Fruit fly (Drosophila melanogaster): Measurements from ENCODE around the gene CG5196.
A peak's percentile ranks its signal among the peaks of the same experiment; 100 is the strongest.

CG5196 gene

dm6 chr3R:12422379-12422975 lies 14.4 kb downstream of the CG5196 start, which contains the start of the genes Scgbeta and CG17202:
Scgbeta (minus strand) TSS chr3R:12422429.
CG17202 (plus strand) TSS chr3R:12422768.
- no peak for TF ChIP-seq insv (optimal IDR thresholded peaks at IDR 0.05)
- no peak for TF ChIP-seq Myc (optimal IDR thresholded peaks at IDR 0.05)
- no peak for TF ChIP-seq Sin3A (optimal IDR thresholded peaks at IDR 0.05)
- no peak for TF ChIP-seq ttk (optimal IDR thresholded peaks at IDR 0.05)

dm6 chr3R:12423997-12424396 lies 15.9 kb downstream of the CG5196 start:
- TF ChIP-seq Myc (optimal IDR thresholded peaks at IDR 0.05) (no peak), ttk (optimal IDR thresholded peaks at IDR 0.05) (no peak), Sin3A (optimal IDR thresholded peaks at IDR 0.05) (no peak), psq (optimal IDR thresholded peaks at IDR 0.05) (no peak), h (optimal IDR thresholded peaks at IDR 0.05) (no peak), insv (optimal IDR thresholded peaks at IDR 0.05) (no peak)

dm6 chr3R:12425510-12426309 lies 17.6 kb downstream of the CG5196 start, which contains the start of gene Pp1-87B:
Pp1-87B (minus strand) TSS chr3R:12425917.
- TF ChIP-seq Sin3A (optimal IDR thresholded peaks at IDR 0.05) (peak; percentile 32), psq (optimal IDR thresholded peaks at IDR 0.05) (peak; percentile 100), Myc (optimal IDR thresholded peaks at IDR 0.05) (no peak)

dm6 chr3R:12426310-12426653 lies 18.2 kb downstream of the CG5196 start, which contains the start of gene NANS:
NANS (plus strand) TSS chr3R:12426578.
- TF ChIP-seq ttk (optimal IDR thresholded peaks at IDR 0.05) = no peak
- no peak for TF ChIP-seq h (optimal IDR thresholded peaks at IDR 0.05)
- TF ChIP-seq Myc (optimal IDR thresholded peaks at IDR 0.05) = no peak
- no peak for TF ChIP-seq Sin3A (optimal IDR thresholded peaks at IDR 0.05)
- TF ChIP-seq psq (optimal IDR thresholded peaks at IDR 0.05) = no peak
- TF ChIP-seq insv (optimal IDR thresholded peaks at IDR 0.05) = no peak

DNA sequence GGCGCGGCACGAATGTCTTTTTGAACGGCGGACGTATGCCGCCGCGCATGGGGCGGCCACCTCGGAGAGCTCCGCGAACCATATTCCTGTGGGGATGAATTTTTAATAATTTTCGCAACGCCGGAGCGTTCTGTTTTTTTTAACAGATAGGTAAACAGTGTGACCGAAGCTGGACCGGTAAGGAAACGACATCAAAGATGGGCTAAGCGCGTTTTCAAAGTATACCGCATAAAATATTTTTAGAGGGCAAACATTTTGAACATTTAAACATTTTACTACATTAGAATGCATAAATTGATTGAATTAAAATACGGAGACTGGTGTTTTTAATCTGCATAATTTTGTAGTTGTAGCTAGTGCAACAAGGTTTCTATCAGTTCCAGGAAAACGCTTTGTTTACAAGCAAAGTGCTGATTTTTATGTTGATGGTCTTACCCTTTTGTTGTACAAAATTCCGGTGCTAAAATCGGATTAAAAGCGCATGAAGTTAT lies 21.0 kb downstream of the CG5196 start, which contains the start of the genes CG5641 and CG5245:
Gene CG5641, minus strand, starts transcription at position 163 of the 491 bp plus-strand sequence.
Gene CG5245, plus strand, starts transcription at position 441 of the 491 bp plus-strand sequence.
- TF ChIP-seq ttk (optimal IDR thresholded peaks at IDR 0.05) (no peak), Sin3A (optimal IDR thresholded peaks at IDR 0.05) (no peak), psq (optimal IDR thresholded peaks at IDR 0.05) (no peak), h (optimal IDR thresholded peaks at IDR 0.05) (no peak), Myc (optimal IDR thresholded peaks at IDR 0.05) (no peak), insv (optimal IDR thresholded peaks at IDR 0.05) (no peak)

- no peak for TF ChIP-seq insv (optimal IDR thresholded peaks at IDR 0.05)
- no peak for TF ChIP-seq Myc (optimal IDR thresholded peaks at IDR 0.05)
- TF ChIP-seq Sin3A (optimal IDR thresholded peaks at IDR 0.05) = no peak
- TF ChIP-seq ttk (optimal IDR thresholded peaks at IDR 0.05) = no peak
- TF ChIP-seq h (optimal IDR thresholded peaks at IDR 0.05) = no peak
- no peak for TF ChIP-seq psq (optimal IDR thresholded peaks at IDR 0.05)
These were observed 22.9 kb downstream of the CG5196 start, which contains the start of gene Prosalpha2 for dm6 chr3R:12431030-12431489. Prosalpha2 (plus strand) TSS chr3R:12431321.

DNA sequence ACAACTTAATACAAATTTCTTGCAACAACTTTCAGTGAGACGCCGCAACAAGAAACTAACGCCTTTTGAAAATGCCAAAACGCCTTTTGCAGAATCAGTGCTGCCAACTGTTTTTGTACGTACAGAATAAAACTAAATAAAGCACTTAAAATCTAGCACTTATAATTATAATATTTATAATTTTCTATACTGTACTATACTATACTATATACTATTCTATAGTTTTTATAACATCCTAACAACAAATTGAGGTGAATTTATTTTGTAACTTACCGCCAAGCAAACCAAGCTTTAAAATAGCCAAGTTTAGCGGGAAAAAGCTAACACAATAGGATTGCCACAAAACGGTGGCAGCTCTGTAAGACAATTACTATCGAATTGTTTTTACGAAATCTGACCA lies 25.6 kb downstream of the CG5196 start, which contains the start of the genes Aos1 and Srlp:
Gene Aos1, minus strand, starts transcription at position 59 of the 400 bp plus-strand sequence.
Gene Srlp, plus strand, starts transcription at position 335 of the 400 bp plus-strand sequence.
- TF ChIP-seq Sin3A (optimal IDR thresholded peaks at IDR 0.05) = no peak
- no peak for TF ChIP-seq h (optimal IDR thresholded peaks at IDR 0.05)
- no peak for TF ChIP-seq psq (optimal IDR thresholded peaks at IDR 0.05)
- TF ChIP-seq Myc (optimal IDR thresholded peaks at IDR 0.05) = no peak
- no peak for TF ChIP-seq insv (optimal IDR thresholded peaks at IDR 0.05)
- TF ChIP-seq ttk (optimal IDR thresholded peaks at IDR 0.05) = no peak

dm6 chr3R:12435948-12436347 lies 27.8 kb downstream of the CG5196 start, which contains the start of gene Desat2:
Desat2 (plus strand) TSS chr3R:12436248.
- no peak for TF ChIP-seq h (optimal IDR thresholded peaks at IDR 0.05)
- no peak for TF ChIP-seq ttk (optimal IDR thresholded peaks at IDR 0.05)
- TF ChIP-seq psq (optimal IDR thresholded peaks at IDR 0.05) = no peak
- no peak for TF ChIP-seq insv (optimal IDR thresholded peaks at IDR 0.05)
- TF ChIP-seq Sin3A (optimal IDR thresholded peaks at IDR 0.05) = no peak

dm6 chr3R:12439039-12439400 lies 30.9 kb downstream of the CG5196 start, which contains the start of the genes CG17207 and CG46427:
CG17207 (minus strand) TSS chr3R:12439139.
CG46427 (minus strand) TSS chr3R:12439139.
- TF ChIP-seq psq (optimal IDR thresholded peaks at IDR 0.05) (no peak), ttk (optimal IDR thresholded peaks at IDR 0.05) (no peak), h (optimal IDR thresholded peaks at IDR 0.05) (no peak), insv (optimal IDR thresholded peaks at IDR 0.05) (no peak), Sin3A (optimal IDR thresholded peaks at IDR 0.05) (no peak), Myc (optimal IDR thresholded peaks at IDR 0.05) (no peak)

dm6 chr3R:12439401-12440143 lies 31.5 kb downstream of the CG5196 start, which contains the start of gene Desat1:
Desat1 (plus strand) TSS chr3R:12439600.
- no peak for TF ChIP-seq ttk (optimal IDR thresholded peaks at IDR 0.05)
- TF ChIP-seq psq (optimal IDR thresholded peaks at IDR 0.05) = no peak
- TF ChIP-seq h (optimal IDR thresholded peaks at IDR 0.05) = no peak

DNA sequence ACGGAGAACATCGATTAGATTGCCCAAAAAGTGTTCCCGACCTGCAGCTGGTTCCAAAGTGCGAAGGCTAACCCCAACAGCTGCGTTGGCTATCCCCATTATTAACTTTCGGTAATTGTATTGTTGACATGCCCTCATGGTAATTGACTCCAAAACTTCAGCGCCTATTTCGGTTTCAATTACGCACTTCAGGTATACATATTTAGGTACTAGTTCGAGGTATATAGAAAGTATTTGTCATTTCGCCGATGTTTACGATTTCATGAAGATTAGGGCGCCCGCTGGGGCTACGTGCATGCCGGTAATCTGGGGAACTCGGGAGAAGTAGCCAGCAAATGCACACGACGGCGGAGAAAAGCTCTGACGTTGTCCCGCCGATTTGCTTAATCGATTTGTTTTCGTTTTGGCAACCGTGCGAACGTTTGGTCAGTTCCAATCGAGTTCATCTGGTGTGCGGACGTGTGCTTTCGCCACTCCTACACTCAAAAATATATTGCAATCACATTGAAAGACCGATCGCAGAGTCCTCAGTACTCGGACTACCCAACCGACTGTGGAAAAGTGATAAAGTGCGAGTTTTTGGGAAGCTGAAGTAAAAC lies 33.0 kb downstream of the CG5196 start:
- TF ChIP-seq ttk (optimal IDR thresholded peaks at IDR 0.05) (no peak), h (optimal IDR thresholded peaks at IDR 0.05) (no peak), psq (optimal IDR thresholded peaks at IDR 0.05) (no peak), Myc (optimal IDR thresholded peaks at IDR 0.05) (no peak), insv (optimal IDR thresholded peaks at IDR 0.05) (no peak), Sin3A (optimal IDR thresholded peaks at IDR 0.05) (no peak)

All from Kc167 (cell line).